Worm (Caenorhabditis elegans) whole organism, L4/young adult: ENCODE measurements around the gene B0353.1.

ENCODE experiments used
- W03F9.2 ChIP-seq: fragments of 150-350 bp; optimal IDR thresholded peaks from 2 replicates; lab custom pipeline; 2014; ENCODE audit warnings: missing biosample characterization, missing genetic modification characterization
- dao-5 ChIP-seq: sonication (generic microtip); optimal IDR thresholded peaks from 2 replicates; lab custom pipeline; 2016; ENCODE audit warnings: missing genotype, missing genetic modification characterization, moderate library complexity, missing compliant biosample characterization
- him-1 ChIP-seq: sonication (generic microtip); optimal IDR thresholded peaks from 2 replicates; lab custom pipeline; 2016; ENCODE audit warnings: missing genotype, missing genetic modification reagents, missing genetic modification characterization, missing compliant biosample characterization

DNA sequence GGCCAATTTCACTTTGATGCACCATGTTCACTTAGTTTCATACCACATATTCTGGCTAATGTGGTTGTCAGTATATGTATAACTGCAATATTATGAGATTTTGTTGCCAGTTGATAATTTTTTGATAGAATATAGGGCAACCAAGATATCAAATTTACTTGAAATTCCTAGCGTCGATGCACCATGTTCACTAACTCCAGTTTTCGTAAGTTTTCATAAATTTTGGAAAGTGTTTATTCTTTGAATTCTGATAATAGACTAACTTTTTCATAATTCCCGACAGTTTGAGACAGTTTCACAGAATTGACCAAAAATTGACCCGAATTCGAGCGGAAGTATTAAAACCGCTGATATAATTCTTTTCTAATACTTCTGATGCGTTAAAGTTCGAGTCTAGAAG lies 18.7 kb upstream of the B0353.1 start:
- no peak for TF ChIP-seq W03F9.2 (tag; lab: Kevin White, UChicago)
- TF ChIP-seq him-1 (tag; lab: Kevin White, UChicago) = no peak
- TF ChIP-seq dao-5 = no peak
